Worm (Caenorhabditis elegans) whole organism, late embryonic: ENCODE results near the gene zipt-2.2.

Experiments
- C08G9.2 ChIP-seq: sonication (generic microtip); optimal IDR thresholded peaks from 2 replicates; lab custom pipeline; 2016; ENCODE audit warnings: mild to moderate bottlenecking, missing genetic modification characterization, moderate library complexity, missing compliant biosample characterization
- ama-1 ChIP-seq: fragments of 150-350 bp; optimal IDR thresholded peaks from 2 replicates; lab custom pipeline; 2014
- ceh-6 ChIP-seq: fragments of 200-800 bp; sonication (Bioruptor generic); optimal IDR thresholded peaks from 2 replicates; lab custom pipeline; 2018; ENCODE audit warnings: mild to moderate bottlenecking, missing genetic modification characterization, missing compliant biosample characterization
- gmeb-2 ChIP-seq: sonication (generic microtip); optimal IDR thresholded peaks from 2 replicates; lab custom pipeline; 2016; ENCODE audit warnings: missing genetic modification characterization, inconsistent platforms, missing compliant biosample characterization
- hlh-30 ChIP-seq: sonication (generic microtip); optimal IDR thresholded peaks from 2 replicates; lab custom pipeline; 2017; ENCODE audit warnings: antibody characterized with exemption, missing genetic modification characterization, missing compliant biosample characterization; ENCODE audit not compliant: insufficient read depth
- lin-11 ChIP-seq: fragments of 200-800 bp; sonication (Bioruptor generic); optimal IDR thresholded peaks from 2 replicates; lab custom pipeline; 2018; ENCODE audit warnings: mild to moderate bottlenecking, missing genetic modification characterization, missing compliant biosample characterization
- madf-2 ChIP-seq: sonication (generic microtip); optimal IDR thresholded peaks from 2 replicates; lab custom pipeline; 2017; ENCODE audit warnings: missing genetic modification characterization, missing compliant biosample characterization
- mec-3 ChIP-seq: sonication (generic microtip); optimal IDR thresholded peaks from 2 replicates; lab custom pipeline; 2016; ENCODE audit warnings: borderline replicate concordance, missing genetic modification characterization, missing compliant biosample characterization
- nhr-11 ChIP-seq: fragments of 150-350 bp; optimal IDR thresholded peaks from 2 replicates; lab custom pipeline; 2014; ENCODE audit warnings: missing biosample characterization, missing genetic modification characterization
- npax-4 ChIP-seq: sonication (generic microtip); optimal IDR thresholded peaks from 2 replicates; lab custom pipeline; 2016; ENCODE audit warnings: missing genetic modification characterization, missing compliant biosample characterization
- pha-4 ChIP-seq: fragments of 150-350 bp; optimal IDR thresholded peaks from 2 replicates; lab custom pipeline; 2018; ENCODE audit warnings: missing biosample characterization, missing genetic modification reagents, missing genetic modification characterization

ce11 chrIV:4235315-4236024 is at the start of gene zipt-2.2, which contains the start of gene dpy-13:
- TF ChIP-seq pha-4 (tag; lab: Kevin White, UChicago) (no peak), npax-4 (tag; lab: Kevin White, UChicago) (no peak), ceh-6 (GFP tag; lab: Kevin White, UChicago) (no peak), nhr-11 (tag; lab: Kevin White, UChicago) (no peak), madf-2 (tag; lab: Kevin White, UChicago) (no peak), C08G9.2 (tag; lab: Kevin White, UChicago) (no peak), hlh-30 (no peak), ama-1 (lab: Kevin White, UChicago) (no peak), mec-3 (tag; lab: Kevin White, UChicago) (no peak), lin-11 (no peak), gmeb-2 (no peak)
